Fruit fly (Drosophila melanogaster): ENCODE measurements around the gene CG12541.
A peak's percentile ranks its signal among the peaks of the same experiment; 100 is the strongest.

CG12541 gene

dm6 chrX:7096495-7096995 lies 30.7 kb upstream of the CG12541 start (continued):
- TF ChIP-seq Oaz (GFP tag; IDR thresholded peaks at IDR 0.05) (peak; percentile 63), cg (GFP tag; optimal IDR thresholded peaks at IDR 0.05) (no peak), CG32767 (GFP tag; IDR thresholded peaks at IDR 0.05) (peak; percentile 72), Dip3 (GFP tag; optimal IDR thresholded peaks at IDR 0.05) (peak; percentile 71), crp (GFP tag; optimal IDR thresholded peaks at IDR 0.05) (peak in 1 of 2 experiments; percentile 42), Dad (GFP tag; optimal IDR thresholded peaks at IDR 0.05) (peak; percentile 41), danr (GFP tag; IDR thresholded peaks at IDR 0.05) (peak; percentile 71; the same call in 1 of the 2 replicates), CG7839 (tag; optimal IDR thresholded peaks at IDR 0.05) (peak; percentile 91), shn (GFP tag; optimal IDR thresholded peaks at IDR 0.05) (peak; percentile 75), Bdp1 (GFP tag; optimal IDR thresholded peaks at IDR 0.05) (peak; percentile 73), CG11695 (GFP tag; IDR thresholded peaks at IDR 0.05) (peak; percentile 82; the same call in 2 of the 3 replicates), sug (tag; optimal IDR thresholded peaks at IDR 0.05) (peak; percentile 80), lola (GFP tag; optimal IDR thresholded peaks at IDR 0.05) (peak in 1 of 3 experiments; percentile 85), Gsc (GFP tag; IDR thresholded peaks at IDR 0.05) (no peak), usp (GFP tag; optimal IDR thresholded peaks at IDR 0.05) (no peak), CG1233 (GFP tag; optimal IDR thresholded peaks at IDR 0.05) (peak; percentile 79), HLH3B (GFP tag; IDR thresholded peaks at IDR 0.05) (peak; percentile 65; the same call in 1 of the 2 replicates), hth (optimal IDR thresholded peaks at IDR 0.05) (no peak), CG31365 (tag; optimal IDR thresholded peaks at IDR 0.05) (peak; percentile 67), CG8388 (GFP tag; optimal IDR thresholded peaks at IDR 0.05) (peak; percentile 80), Dbx (GFP tag; IDR thresholded peaks at IDR 0.05) (peak; percentile 76), exex (tag; optimal IDR thresholded peaks at IDR 0.05) (peak; percentile 43), maf-S (GFP tag; optimal IDR thresholded peaks at IDR 0.05) (peak; percentile 69), psq (GFP tag; optimal IDR thresholded peaks at IDR 0.05) (peak; percentile 61), Nf-YC (tag; optimal IDR thresholded peaks at IDR 0.05) (peak; percentile 72), CG2889 (GFP tag; IDR thresholded peaks at IDR 0.05) (peak; percentile 70; the same call in 1 of the 3 replicates), CG42726 (GFP tag; IDR thresholded peaks at IDR 0.05; ENCODE audit: partially characterized antibody) (no peak), Hr78 (GFP tag; optimal IDR thresholded peaks at IDR 0.05) (peak in 1 of 2 experiments; percentile 54), Oli (tag; optimal IDR thresholded peaks at IDR 0.05) (peak; percentile 89), CG12769 (tag; optimal IDR thresholded peaks at IDR 0.05) (peak; percentile 94), CG12236 (GFP tag; optimal IDR thresholded peaks at IDR 0.05) (peak; percentile 38), CG32772 (GFP tag; IDR thresholded peaks at IDR 0.05) (peak; percentile 39), btn (GFP tag; optimal IDR thresholded peaks at IDR 0.05) (peak; percentile 25), fd64A (GFP tag; optimal IDR thresholded peaks at IDR 0.05) (peak; percentile 54), pum (GFP tag; optimal IDR thresholded peaks at IDR 0.05) (peak; percentile 51), CG11696 (GFP tag; IDR thresholded peaks at IDR 0.05) (peak; percentile 96), CrebB (tag; optimal IDR thresholded peaks at IDR 0.05) (peak; percentile 87), Six4 (GFP tag; optimal IDR thresholded peaks at IDR 0.05) (peak; percentile 31), da (GFP tag; optimal IDR thresholded peaks at IDR 0.05) (no peak), ash1 (GFP tag; optimal IDR thresholded peaks at IDR 0.05) (no peak), CG14965 (GFP tag; optimal IDR thresholded peaks at IDR 0.05; ENCODE audit: borderline replicate concordance) (peak; percentile 12), B-H2 (GFP tag; optimal IDR thresholded peaks at IDR 0.05) (peak; percentile 57), CG7987 (GFP tag; optimal IDR thresholded peaks at IDR 0.05) (peak; percentile 68), CG17385 (GFP tag; optimal IDR thresholded peaks at IDR 0.05) (peak; percentile 85), Dek (tag; optimal IDR thresholded peaks at IDR 0.05) (peak; percentile 79), Hmr (GFP tag; optimal IDR thresholded peaks at IDR 0.05) (peak; percentile 89), scrt (GFP tag; optimal IDR thresholded peaks at IDR 0.05) (peak; percentile 65), pb (GFP tag; optimal IDR thresholded peaks at IDR 0.05) (peak; percentile 58), tgo (GFP tag; IDR thresholded peaks at IDR 0.05) (peak; percentile 81), croc (GFP tag; conservative IDR thresholded peaks at IDR 0.05) (peak; percentile 61; the same call in 2 of the 3 replicates)

Measured in whole organism, embryonic.